Worm (Caenorhabditis elegans): ENCODE data around the gene sorb-1.

DNA sequence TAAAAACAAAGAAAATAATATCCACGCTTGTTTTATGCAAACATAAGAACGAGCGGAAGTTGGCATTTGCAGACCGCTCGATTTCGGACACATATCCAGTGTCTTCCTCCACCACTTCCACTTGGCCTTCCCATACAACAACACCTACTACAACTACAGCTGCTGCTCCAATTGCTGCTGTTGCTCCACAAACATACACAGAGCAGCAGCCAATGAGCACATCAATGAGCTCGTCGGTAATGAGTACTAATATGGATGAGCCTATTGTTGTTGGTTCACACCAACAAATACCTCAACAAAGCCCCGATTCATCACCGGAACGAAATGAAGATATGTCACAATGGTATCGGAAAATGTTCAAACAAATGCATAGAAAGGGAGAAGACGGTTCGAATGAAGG is 5.5 kb downstream of the sorb-1 start:
- TF ChIP-seq ama-1 (optimal IDR thresholded peaks at IDR 0.05): no peak
- TF ChIP-seq mab-5 (tag; optimal IDR thresholded peaks at IDR 0.05): no peak
- TF ChIP-seq nhr-77 (tag; optimal IDR thresholded peaks at IDR 0.05): no peak
- no peak for TF ChIP-seq nhr-11 (tag; optimal IDR thresholded peaks at IDR 0.05)
- no peak for TF ChIP-seq lin-39 (tag; optimal IDR thresholded peaks at IDR 0.05)
- no peak for TF ChIP-seq lsy-2 (tag; optimal IDR thresholded peaks at IDR 0.05)
- no peak for TF ChIP-seq nhr-12 (tag; optimal IDR thresholded peaks at IDR 0.05)
- TF ChIP-seq sma-3 (GFP tag; optimal IDR thresholded peaks at IDR 0.05): no peak
- no peak for TF ChIP-seq mdl-1 (tag; optimal IDR thresholded peaks at IDR 0.05)

Data from whole organism, L2 larva.